Fruit fly (Drosophila melanogaster) whole organism, pupa: ENCODE results near the gene CG14259.

Experiments
- CG12605 ChIP-seq: fragments of 200-800 bp; sonication (Bioruptor generic); IDR thresholded peaks from 2 replicates; pipeline ENCODE4 v1.3.6; 2022; ENCODE audit warnings: missing biosample characterization, missing genetic modification characterization
- CG14655 ChIP-seq: fragments of 200-800 bp; sonication (Bioruptor generic); optimal IDR thresholded peaks from 3 replicates; lab custom pipeline; 2017; ENCODE audit warnings: mild to moderate bottlenecking, missing biosample characterization, missing genetic modification reagents, missing genetic modification characterization
- CG15710 ChIP-seq: fragments of 200-800 bp; sonication (Bioruptor generic); optimal IDR thresholded peaks from 2 replicates; lab custom pipeline; 2018; ENCODE audit warnings: missing biosample characterization, mild to moderate bottlenecking, missing genetic modification characterization, moderate library complexity
- CG17806 ChIP-seq: fragments of 200-800 bp; sonication (Bioruptor generic); optimal IDR thresholded peaks from 2 replicates; lab custom pipeline; 2018; ENCODE audit warnings: missing biosample characterization, mild to moderate bottlenecking, missing genetic modification characterization, moderate library complexity
- CG32121 ChIP-seq: fragments of 200-800 bp; sonication (Bioruptor generic); IDR thresholded peaks from 2 replicates; pipeline ENCODE4 v1.3.6; 2022; ENCODE audit warnings: missing biosample characterization, missing genetic modification characterization
- CG34367 ChIP-seq: fragments of 200-800 bp; sonication (Bioruptor generic); optimal IDR thresholded peaks from 2 replicates; lab custom pipeline; 2018; ENCODE audit warnings: missing biosample characterization, mild to moderate bottlenecking, missing genetic modification characterization
- CG8301 ChIP-seq: fragments of 200-800 bp; sonication (Bioruptor generic); optimal IDR thresholded peaks from 2 replicates; lab custom pipeline; 2018; ENCODE audit warnings: missing biosample characterization, mild to moderate bottlenecking, missing genetic modification characterization
- EcR ChIP-seq: fragments of 200-800 bp; sonication (Bioruptor generic); optimal IDR thresholded peaks from 3 replicates; lab custom pipeline; 2019; ENCODE audit warnings: missing biosample characterization, missing genetic modification characterization, mild to moderate bottlenecking, moderate library complexity, missing genetic modification reagents
- Ets98B ChIP-seq: fragments of 200-800 bp; sonication (Bioruptor generic); IDR thresholded peaks from 2 replicates; pipeline ENCODE4 v1.3.6; 2022; ENCODE audit warnings: missing biosample characterization, missing genetic modification characterization
- fd96Ca ChIP-seq: fragments of 200-800 bp; sonication (Bioruptor generic); IDR thresholded peaks from 3 replicates; pipeline ENCODE4 v1.3.6; 2022; ENCODE audit warnings: missing biosample characterization, missing genetic modification characterization

DNA sequence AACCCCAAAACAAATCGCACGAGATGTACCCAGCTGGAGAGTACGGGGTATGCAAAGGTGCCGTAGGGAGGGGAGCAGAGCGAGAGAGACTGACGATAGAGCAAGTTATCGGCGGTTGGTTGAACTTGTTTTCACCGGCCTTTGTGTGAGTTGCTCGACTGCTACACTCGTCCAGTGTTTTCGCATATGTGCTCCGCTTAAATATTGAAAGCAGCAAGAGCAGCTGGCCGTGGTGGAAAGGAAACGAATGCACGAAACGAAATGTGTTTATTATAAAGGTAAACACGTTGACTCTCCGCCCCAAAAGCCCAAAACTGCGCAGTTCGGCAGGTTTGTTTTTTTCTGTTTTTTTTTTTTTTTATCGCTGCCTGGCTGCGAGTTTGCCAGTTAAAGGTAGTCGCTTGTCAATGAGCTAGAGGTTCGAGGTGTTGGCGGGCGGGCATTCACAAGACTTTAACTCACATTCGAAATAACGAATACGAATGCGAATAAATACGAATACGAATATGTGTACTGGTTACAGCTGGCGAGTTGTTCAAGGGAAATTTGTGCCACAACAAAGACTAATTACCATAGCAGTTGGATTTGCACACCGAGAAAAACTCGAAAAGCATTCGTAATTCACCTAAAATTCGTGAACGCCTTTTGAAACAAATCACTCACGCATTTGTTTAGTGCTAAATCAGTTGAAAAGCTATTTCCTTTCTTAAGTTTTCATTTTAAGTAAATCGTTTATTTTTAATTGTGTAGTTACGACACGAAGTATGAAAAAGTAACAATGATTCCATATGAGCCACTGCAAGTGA, 35.5 kb downstream of the CG14259 start:
- TF ChIP-seq CG12605 (GFP tag; lab: Robert Waterston, UW) (peak; percentile 61; the same call in 1 of the 2 replicates), Ets98B (GFP tag; lab: Robert Waterston, UW) (peak; percentile 78), CG14655 (GFP tag; lab: Kevin White, UChicago) (no peak), CG34367 (tag; lab: Kevin White, UChicago) (peak; percentile 45), CG17806 (peak; percentile 66), EcR (GFP tag; lab: Kevin White, UChicago) (peak; percentile 91), CG8301 (tag; lab: Kevin White, UChicago) (peak; percentile 57), CG32121 (peak; percentile 73), CG15710 (tag; lab: Kevin White, UChicago) (peak; percentile 68), fd96Ca (GFP tag; lab: Robert Waterston, UW) (peak; percentile 73)
